Worm (Caenorhabditis elegans): ENCODE measurements around the gene sir-2.2.

- TF ChIP-seq hlh-26 (GFP tag; conservative IDR thresholded peaks at IDR 0.05) (no peak), lin-35 (GFP tag; optimal IDR thresholded peaks at IDR 0.05) (no peak), ztf-3 (GFP tag; optimal IDR thresholded peaks at IDR 0.05) (no peak)
Measured at ce11 chrX:13318316-13318715, 9.6 kb upstream of the sir-2.2 start.

All from whole organism, young adult.